Worm (Caenorhabditis elegans): Measurements from ENCODE around the gene C49H3.12.

ce11 chrIV:7906643-7907042 is 20.5 kb downstream of the C49H3.12 start:
- TF ChIP-seq lin-32 (GFP tag; optimal IDR thresholded peaks at IDR 0.05) = no peak
- TF ChIP-seq elt-1 (tag; optimal IDR thresholded peaks at IDR 0.05; ENCODE audit: borderline replicate concordance, insufficient read depth) = no peak

All from whole organism, mixed stage, embryonic.